Fruit fly (Drosophila melanogaster) whole organism: ENCODE data around the gene CG3546.

Experiments
- Dll ChIP-seq: fragments of >200 bp; optimal IDR thresholded peaks from 2 replicates; lab custom pipeline; 2017
- EcR ChIP-seq, 2 experiments: fragments of >200 bp; optimal IDR thresholded peaks; 2 replicates each; lab custom pipeline; 2017; ENCODE audit warnings: missing biosample characterization in 2 of 2, missing genetic modification characterization in 2 of 2, missing genetic modification reagents in 2 of 2
- psq ChIP-seq: fragments of >200 bp; optimal IDR thresholded peaks from 2 replicates; lab custom pipeline; 2017
- usp ChIP-seq: fragments of >200 bp; optimal IDR thresholded peaks from 2 replicates; lab custom pipeline; 2017; ENCODE audit warnings: missing biosample characterization, missing genetic modification characterization, mixed read lengths

DNA sequence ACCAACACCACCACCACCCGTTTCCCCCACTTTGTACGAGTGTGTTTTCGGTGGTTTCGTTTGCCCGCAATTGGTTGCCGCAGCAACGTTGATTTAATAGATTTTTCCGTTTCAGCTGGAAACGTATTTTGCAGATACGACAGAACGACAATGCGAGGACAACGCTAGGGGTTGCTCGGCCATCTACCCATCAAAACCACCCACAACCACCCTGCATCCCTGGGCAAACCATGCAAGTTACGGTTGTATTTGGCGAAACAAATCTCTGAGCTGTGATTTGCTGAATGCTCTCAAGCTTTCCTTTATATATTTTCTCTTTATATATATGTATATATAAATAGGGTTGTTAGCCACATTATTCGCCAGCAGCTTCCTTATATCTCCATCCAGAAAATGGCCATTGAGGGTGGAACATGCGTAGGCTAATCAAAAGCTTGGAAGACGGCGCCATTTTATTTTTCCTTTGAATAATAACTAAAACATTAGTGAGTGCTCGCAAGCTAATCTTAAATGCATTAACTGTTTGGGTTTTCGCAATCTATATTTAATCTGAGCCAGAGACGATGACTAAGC, 42.1 kb downstream of the CG3546 start:
- TF ChIP-seq usp (GFP tag; lab: Kevin White, UChicago): no peak
- no peak for TF ChIP-seq EcR (GFP tag; optimal IDR thresholded peaks at IDR 0.05; lab: Kevin White, UChicago)
- no peak for TF ChIP-seq Dll (lab: Kevin White, UChicago)
- TF ChIP-seq psq (lab: Kevin White, UChicago): no peak
